Fruit fly (Drosophila melanogaster): ENCODE results near the gene Cmpk.
A peak's percentile ranks its signal among the peaks of the same experiment; 100 is the strongest.

The Cmpk gene

DNA sequence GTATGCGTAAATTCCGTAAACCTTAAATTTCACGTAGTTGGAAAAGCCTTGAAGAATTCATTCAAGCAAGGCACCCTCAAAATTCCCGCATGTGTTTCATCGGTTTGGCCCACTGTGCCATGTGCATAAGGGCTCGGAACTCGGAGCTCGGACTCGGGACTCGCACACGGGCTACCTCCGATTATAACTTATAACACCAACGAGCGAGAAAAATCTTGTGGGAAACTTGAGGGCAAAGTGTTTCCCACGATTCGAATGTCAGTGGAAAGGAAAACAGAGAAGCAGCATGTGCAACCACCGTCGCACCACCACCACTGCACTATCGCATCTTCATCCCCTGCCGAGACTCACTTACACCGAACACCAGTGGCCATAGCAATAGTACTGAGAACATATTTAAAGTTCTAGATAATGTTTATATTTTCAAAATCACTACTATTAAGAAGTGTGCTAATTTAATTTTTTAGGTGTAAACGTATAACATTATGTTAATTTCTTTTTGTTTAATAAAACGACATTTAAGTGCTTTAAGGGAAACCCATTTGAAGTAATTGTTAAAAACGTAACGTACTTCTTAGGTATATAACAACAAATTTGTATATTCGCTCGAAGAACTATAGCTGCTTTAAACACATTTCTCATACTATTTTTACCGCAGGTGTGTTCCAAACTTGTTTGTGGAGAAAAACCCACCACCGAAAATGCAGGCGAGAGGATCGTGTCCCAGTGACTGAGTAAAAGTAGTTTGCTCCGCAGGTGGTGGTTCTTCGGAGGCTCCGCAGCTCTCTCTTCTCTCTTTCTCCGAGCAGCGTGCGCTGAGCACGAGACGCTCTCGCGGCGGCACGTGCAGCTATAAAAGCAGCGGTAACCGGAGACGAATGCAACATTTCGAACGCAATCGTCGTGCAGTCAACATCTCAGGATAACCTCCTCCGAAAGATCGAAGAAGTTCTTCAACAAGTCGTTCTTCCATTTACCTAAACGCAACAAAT lies 18.8 kb downstream of the Cmpk start (continued):
- TF ChIP-seq nau (GFP tag; optimal IDR thresholded peaks at IDR 0.05), result peak; percentile 78
- TF ChIP-seq nerfin-1 (tag; optimal IDR thresholded peaks at IDR 0.05), result peak; percentile 94
- TF ChIP-seq eve (GFP tag; optimal IDR thresholded peaks at IDR 0.05), result peak in 1 of 2 experiments; percentile 78
- no peak for TF ChIP-seq Sin3A (optimal IDR thresholded peaks at IDR 0.05)
- peak; percentile 54 for TF ChIP-seq CG9817 (tag; optimal IDR thresholded peaks at IDR 0.05)
- no peak for TF ChIP-seq hth (optimal IDR thresholded peaks at IDR 0.05)
- no peak for TF ChIP-seq HLH4C (GFP tag; IDR thresholded peaks at IDR 0.05; ENCODE audit: partially characterized antibody)
- peak; percentile 37 for TF ChIP-seq CG12769 (tag; optimal IDR thresholded peaks at IDR 0.05)
- peak; percentile 57 for TF ChIP-seq CTCF (GFP tag; optimal IDR thresholded peaks at IDR 0.05)
- TF ChIP-seq az2 (GFP tag; optimal IDR thresholded peaks at IDR 0.05), result peak; percentile 88
- peak; percentile 93 for TF ChIP-seq dmrt99B (tag; optimal IDR thresholded peaks at IDR 0.05)
- no peak for TF ChIP-seq CG31224 (GFP tag; IDR thresholded peaks at IDR 0.05)
- TF ChIP-seq CG30020 (tag; optimal IDR thresholded peaks at IDR 0.05), result peak; percentile 88
- TF ChIP-seq trem (tag; optimal IDR thresholded peaks at IDR 0.05), result peak; percentile 96
- TF ChIP-seq CG14050 (GFP tag; IDR thresholded peaks at IDR 0.05), result no peak
- TF ChIP-seq sc (optimal IDR thresholded peaks at IDR 0.05), result no peak
- peak; percentile 93 for TF ChIP-seq sc (GFP tag; optimal IDR thresholded peaks at IDR 0.05)
- peak; percentile 30 for TF ChIP-seq mam (GFP tag; optimal IDR thresholded peaks at IDR 0.05)
- TF ChIP-seq CG18619 (GFP tag; optimal IDR thresholded peaks at IDR 0.05), result peak; percentile 84
- TF ChIP-seq CG10209 (GFP tag; optimal IDR thresholded peaks at IDR 0.05), result peak; percentile 90
- no peak for TF ChIP-seq Oaz (GFP tag; IDR thresholded peaks at IDR 0.05)
- TF ChIP-seq CG9727 (GFP tag; optimal IDR thresholded peaks at IDR 0.05), result peak; percentile 98
- TF ChIP-seq wek (GFP tag; optimal IDR thresholded peaks at IDR 0.05), result peak; percentile 7
- peak; percentile 89 for TF ChIP-seq CG8359 (GFP tag; optimal IDR thresholded peaks at IDR 0.05; ENCODE audit: borderline replicate concordance)
- no peak for TF ChIP-seq CG9932 (GFP tag; IDR thresholded peaks at IDR 0.05)
- peak; percentile 49 for TF ChIP-seq maf-S (GFP tag; optimal IDR thresholded peaks at IDR 0.05)
- TF ChIP-seq da (GFP tag; optimal IDR thresholded peaks at IDR 0.05), result peak; percentile 22
- no peak for TF ChIP-seq CG2889 (GFP tag; IDR thresholded peaks at IDR 0.05)
- TF ChIP-seq Dbx (GFP tag; IDR thresholded peaks at IDR 0.05), result no peak
- TF ChIP-seq lilli (GFP tag; optimal IDR thresholded peaks at IDR 0.05), result peak; percentile 46
- TF ChIP-seq CG2712 (tag; optimal IDR thresholded peaks at IDR 0.05), result peak; percentile 98
- peak; percentile 96 for TF ChIP-seq CG10267 (tag; optimal IDR thresholded peaks at IDR 0.05)
- TF ChIP-seq Gug (GFP tag; IDR thresholded peaks at IDR 0.05), result peak; percentile 17; the same call in 1 of the 4 replicates
- peak; percentile 44; the same call in 1 of the 3 replicates for TF ChIP-seq CG7357 (GFP tag; IDR thresholded peaks at IDR 0.05)
- TF ChIP-seq ERR (GFP tag; optimal IDR thresholded peaks at IDR 0.05), result no peak
- TF ChIP-seq cas (GFP tag; IDR thresholded peaks at IDR 0.05), result no peak
- TF ChIP-seq CG10979 (tag; optimal IDR thresholded peaks at IDR 0.05), result peak; percentile 99
- TF ChIP-seq bowl (GFP tag; IDR thresholded peaks at IDR 0.05), result no peak
- TF ChIP-seq CG6272 (GFP tag; IDR thresholded peaks at IDR 0.05), result no peak
- TF ChIP-seq esg (GFP tag; conservative IDR thresholded peaks at IDR 0.05), result peak; percentile 59
- TF ChIP-seq Tbp (GFP tag; optimal IDR thresholded peaks at IDR 0.05), result peak; percentile 74
- no peak for TF ChIP-seq mld (GFP tag; IDR thresholded peaks at IDR 0.05; ENCODE audit: partially characterized antibody)
- peak; percentile 89 for TF ChIP-seq Usf (GFP tag; optimal IDR thresholded peaks at IDR 0.05)
- TF ChIP-seq CG17912 (GFP tag; optimal IDR thresholded peaks at IDR 0.05), result no peak
- TF ChIP-seq Meics (GFP tag; optimal IDR thresholded peaks at IDR 0.05), result peak; percentile 42
- peak; percentile 40 for TF ChIP-seq Max (GFP tag; optimal IDR thresholded peaks at IDR 0.05)
- peak; percentile 35 for TF ChIP-seq tup (GFP tag; optimal IDR thresholded peaks at IDR 0.05)
- peak; percentile 62 for TF ChIP-seq CG10543 (GFP tag; optimal IDR thresholded peaks at IDR 0.05)
- peak; percentile 86 for TF ChIP-seq CG4404 (GFP tag; IDR thresholded peaks at IDR 0.05)
- peak; percentile 95 for TF ChIP-seq kah (GFP tag; optimal IDR thresholded peaks at IDR 0.05)

Measured in whole organism, embryonic.